Fruit fly (Drosophila melanogaster) whole organism, adult: Measurements from ENCODE around the gene CG32643.

ENCODE experiments used
- CG11617 ChIP-seq: fragments of 200-800 bp; sonication (Bioruptor generic); optimal IDR thresholded peaks from 2 replicates; lab custom pipeline; 2017; ENCODE audit warnings: mild to moderate bottlenecking, missing biosample characterization, missing genetic modification reagents, missing genetic modification characterization
- CG12768 ChIP-seq: fragments of 200-800 bp; sonication (Bioruptor generic); optimal IDR thresholded peaks from 2 replicates; lab custom pipeline; 2017; ENCODE audit warnings: missing biosample characterization, missing genetic modification characterization, mild to moderate bottlenecking, moderate library complexity, missing genetic modification reagents
- CG14711 ChIP-seq: fragments of 200-800 bp; sonication (Bioruptor generic); optimal IDR thresholded peaks from 2 replicates; lab custom pipeline; 2018; ENCODE audit warnings: missing biosample characterization, mild to moderate bottlenecking, missing genetic modification characterization, moderate library complexity
- CG1620 ChIP-seq: fragments of 200-800 bp; sonication (Bioruptor generic); optimal IDR thresholded peaks from 2 replicates; lab custom pipeline; 2016; ENCODE audit warnings: missing biosample characterization, missing genetic modification characterization
- CG33017 ChIP-seq: fragments of 200-800 bp; sonication (Bioruptor generic); optimal IDR thresholded peaks from 2 replicates; lab custom pipeline; 2018; ENCODE audit warnings: missing biosample characterization, mild to moderate bottlenecking, missing genetic modification characterization, moderate library complexity
- CG5204 ChIP-seq: fragments of 200-800 bp; sonication (Bioruptor generic); optimal IDR thresholded peaks from 2 replicates; lab custom pipeline; 2016; ENCODE audit warnings: missing biosample characterization, missing genetic modification characterization
- CG7045 ChIP-seq: fragments of 200-800 bp; sonication (Bioruptor generic); optimal IDR thresholded peaks from 2 replicates; lab custom pipeline; 2017; ENCODE audit warnings: missing biosample characterization, mild to moderate bottlenecking, missing genetic modification characterization
- CG7101 ChIP-seq: fragments of 200-800 bp; sonication (Bioruptor generic); optimal IDR thresholded peaks from 2 replicates; lab custom pipeline; 2018; ENCODE audit warnings: missing biosample characterization, mild to moderate bottlenecking, missing genetic modification characterization, moderate library complexity
- Clk ChIP-seq: fragments of 200-800 bp; sonication (Bioruptor generic); optimal IDR thresholded peaks from 2 replicates; lab custom pipeline; 2017; ENCODE audit warnings: missing biosample characterization, missing genetic modification characterization
- Crg-1 ChIP-seq: fragments of 200-800 bp; sonication (Bioruptor generic); optimal IDR thresholded peaks from 2 replicates; lab custom pipeline; 2016; ENCODE audit warnings: missing biosample characterization, missing genetic modification characterization
- Hr96 ChIP-seq: fragments of 200-800 bp; sonication (Bioruptor generic); optimal IDR thresholded peaks from 2 replicates; lab custom pipeline; 2016; ENCODE audit warnings: missing biosample characterization, missing genetic modification characterization
- Mnt ChIP-seq: fragments of 200-800 bp; sonication (Bioruptor generic); optimal IDR thresholded peaks from 2 replicates; lab custom pipeline; 2016; ENCODE audit warnings: missing biosample characterization, mild to moderate bottlenecking, missing genetic modification characterization
- bab1 ChIP-seq: fragments of 200-800 bp; sonication (Bioruptor generic); optimal IDR thresholded peaks from 3 replicates; lab custom pipeline; 2019; ENCODE audit warnings: missing biosample characterization, mild to moderate bottlenecking, missing genetic modification characterization, moderate library complexity
- cic ChIP-seq: fragments of 200-800 bp; sonication (Bioruptor generic); optimal IDR thresholded peaks from 2 replicates; lab custom pipeline; 2017; ENCODE audit warnings: missing biosample characterization, mild to moderate bottlenecking, missing genetic modification characterization, moderate library complexity
- cnc ChIP-seq, 2 experiments: fragments of >200 bp; optimal IDR thresholded peaks; 2 replicates each; lab custom pipeline; 2017
- kay ChIP-seq: fragments of 200-800 bp; sonication (Bioruptor generic); peaks from one replicate; lab custom pipeline; 2016; ENCODE audit warnings: missing biosample characterization, missing genetic modification characterization, borderline replicate concordance
- ovo ChIP-seq: fragments of 200-800 bp; sonication (Bioruptor generic); optimal IDR thresholded peaks from 2 replicates; lab custom pipeline; 2016; ENCODE audit warnings: missing biosample characterization, missing genetic modification characterization
- pad ChIP-seq: fragments of 200-800 bp; sonication (Bioruptor generic); optimal IDR thresholded peaks from 3 replicates; lab custom pipeline; 2017; ENCODE audit warnings: missing biosample characterization, missing genetic modification characterization, mild to moderate bottlenecking, moderate library complexity, missing genetic modification reagents
- tj ChIP-seq: fragments of 200-800 bp; sonication (Bioruptor generic); optimal IDR thresholded peaks from 3 replicates; lab custom pipeline; 2017; ENCODE audit warnings: missing biosample characterization, mild to moderate bottlenecking, missing genetic modification characterization, moderate library complexity
- toe ChIP-seq: fragments of 200-800 bp; sonication (Bioruptor generic); optimal IDR thresholded peaks from 2 replicates; lab custom pipeline; 2016; ENCODE audit warnings: missing biosample characterization, missing genetic modification characterization

CG32643 gene

dm6 chrX:12984224-12984623 is at the start of gene CG32643:
Gene CG32643 (plus strand): TSS chrX:12984524.
- TF ChIP-seq CG7045 (GFP tag; lab: Kevin White, UChicago) (no peak), tj (GFP tag; lab: Kevin White, UChicago) (peak; percentile 1), CG11617 (GFP tag; lab: Kevin White, UChicago) (no peak)

DNA sequence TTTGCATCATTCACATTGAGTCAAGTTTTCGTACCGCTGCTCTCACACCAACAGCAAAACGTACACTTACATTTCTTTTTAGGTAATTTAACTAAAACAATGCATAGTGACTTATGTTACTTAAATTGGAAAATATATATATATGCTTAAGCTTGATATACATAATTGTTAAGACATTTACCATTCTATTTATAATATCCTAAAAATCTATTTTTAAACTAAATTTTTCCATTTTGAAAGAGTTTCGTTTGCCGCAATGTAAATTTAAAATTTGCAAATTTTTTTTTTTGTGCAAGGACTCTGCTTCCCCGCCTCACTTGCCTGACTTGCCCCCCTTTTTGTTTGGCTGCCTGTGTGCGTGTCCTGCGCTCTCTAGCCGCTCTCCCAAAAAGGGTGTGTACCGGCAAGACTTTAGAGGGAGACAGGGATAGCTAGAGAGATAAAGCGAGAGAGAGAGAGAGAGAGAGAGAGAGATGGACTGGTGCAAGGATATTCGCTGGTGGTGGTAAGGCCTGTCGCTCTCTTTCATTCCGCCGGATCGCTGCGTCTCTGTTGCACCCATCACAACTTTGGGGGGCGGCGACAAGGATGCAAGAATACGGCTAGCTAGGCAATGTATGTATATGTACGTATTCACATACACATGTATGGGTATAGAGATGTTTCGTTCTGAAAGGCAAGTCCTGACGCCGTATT is 46.4 kb upstream of the CG32643 start:
- no peak for TF ChIP-seq bab1 (GFP tag; lab: Kevin White, UChicago)
- TF ChIP-seq Mnt (GFP tag; lab: Kevin White, UChicago), result no peak
- no peak for TF ChIP-seq CG12768 (GFP tag; lab: Kevin White, UChicago)
- no peak for TF ChIP-seq CG1620
- TF ChIP-seq CG14711, result peak; percentile 13
- TF ChIP-seq Crg-1 (GFP tag; lab: Kevin White, UChicago), result no peak
- TF ChIP-seq cic (GFP tag; lab: Kevin White, UChicago), result no peak
- no peak for TF ChIP-seq pad (GFP tag; lab: Kevin White, UChicago)
- TF ChIP-seq CG5204, result no peak
- TF ChIP-seq CG33017 (tag; lab: Kevin White, UChicago), result peak; percentile 14
- TF ChIP-seq CG7101 (tag; lab: Kevin White, UChicago), result peak; percentile 44
- TF ChIP-seq tj (GFP tag; lab: Kevin White, UChicago), result no peak
- TF ChIP-seq CG11617 (GFP tag; lab: Kevin White, UChicago), result no peak
- no peak for TF ChIP-seq ovo
- TF ChIP-seq CG7045 (GFP tag; lab: Kevin White, UChicago), result no peak
- TF ChIP-seq cnc (optimal IDR thresholded peaks at IDR 0.05; lab: Kevin White, UChicago), result no peak
- no peak for TF ChIP-seq Clk (GFP tag; lab: Kevin White, UChicago)
- TF ChIP-seq toe, result no peak
- peak; percentile 35 for TF ChIP-seq kay
- TF ChIP-seq Hr96 (GFP tag; lab: Kevin White, UChicago), result no peak

- no peak for TF ChIP-seq CG1620
- TF ChIP-seq kay, result no peak
- no peak for TF ChIP-seq CG12768 (GFP tag; lab: Kevin White, UChicago)
- no peak for TF ChIP-seq CG33017 (tag; lab: Kevin White, UChicago)
- no peak for TF ChIP-seq CG7045 (GFP tag; lab: Kevin White, UChicago)
- TF ChIP-seq cnc (optimal IDR thresholded peaks at IDR 0.05; lab: Kevin White, UChicago), result no peak
- no peak for TF ChIP-seq bab1 (GFP tag; lab: Kevin White, UChicago)
- no peak for TF ChIP-seq ovo
These were observed 45.3 kb upstream of the CG32643 start for dm6 chrX:12939021-12939420.

DNA sequence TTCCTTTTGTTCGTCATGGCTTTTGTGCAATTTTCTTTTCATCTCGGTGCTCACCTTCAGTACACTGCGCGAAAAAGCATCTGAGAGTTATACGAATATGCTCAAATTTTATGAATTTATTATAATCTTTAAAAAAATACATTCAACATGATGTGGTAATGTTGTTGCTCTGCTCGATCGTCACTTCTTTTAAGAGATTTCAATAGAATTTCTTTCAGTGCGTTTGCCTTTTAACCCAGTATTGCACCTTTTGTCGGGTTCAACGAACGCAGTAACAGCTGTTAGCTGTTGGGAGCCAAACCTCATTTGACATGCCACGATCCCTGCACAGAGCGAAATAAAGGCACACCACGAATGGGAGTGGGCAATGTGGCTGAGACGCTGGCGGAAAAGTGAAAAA is 44.4 kb upstream of the CG32643 start:
- TF ChIP-seq bab1 (GFP tag; lab: Kevin White, UChicago) (no peak), CG14711 (no peak), Clk (GFP tag; lab: Kevin White, UChicago) (no peak), Hr96 (GFP tag; lab: Kevin White, UChicago) (no peak), ovo (no peak), CG7045 (GFP tag; lab: Kevin White, UChicago) (no peak), CG1620 (no peak)

DNA sequence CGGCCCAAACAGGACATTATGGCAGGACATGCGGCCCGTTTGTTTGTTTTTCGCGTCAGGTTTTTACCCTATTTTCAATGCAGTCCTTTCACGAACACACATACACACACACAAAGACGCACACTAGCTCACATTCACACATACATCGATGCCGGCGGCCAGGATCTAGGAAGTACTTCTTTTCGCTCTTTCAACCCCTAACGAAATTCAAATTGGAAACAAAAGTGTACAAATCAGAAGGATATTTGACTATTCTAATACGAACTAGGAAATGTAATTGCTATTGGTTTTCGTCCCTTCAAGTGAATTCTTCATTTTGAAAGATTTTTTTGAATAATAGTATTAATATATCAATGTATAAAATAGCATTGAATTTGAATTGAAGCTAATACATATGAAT is 43.9 kb upstream of the CG32643 start:
- no peak for TF ChIP-seq CG7045 (GFP tag; lab: Kevin White, UChicago)
- no peak for TF ChIP-seq pad (GFP tag; lab: Kevin White, UChicago)
- TF ChIP-seq Crg-1 (GFP tag; lab: Kevin White, UChicago), result no peak
- TF ChIP-seq kay, result no peak
- TF ChIP-seq Hr96 (GFP tag; lab: Kevin White, UChicago), result no peak
- no peak for TF ChIP-seq CG1620
- no peak for TF ChIP-seq Clk (GFP tag; lab: Kevin White, UChicago)
- TF ChIP-seq CG12768 (GFP tag; lab: Kevin White, UChicago), result no peak
- TF ChIP-seq ovo, result no peak
- no peak for TF ChIP-seq bab1 (GFP tag; lab: Kevin White, UChicago)
- no peak for TF ChIP-seq CG7101 (tag; lab: Kevin White, UChicago)

dm6 chrX:12947670-12948069 is 36.7 kb upstream of the CG32643 start:
- no peak for TF ChIP-seq kay
- no peak for TF ChIP-seq CG1620
- TF ChIP-seq CG7045 (GFP tag; lab: Kevin White, UChicago), result no peak
- no peak for TF ChIP-seq Hr96 (GFP tag; lab: Kevin White, UChicago)
- TF ChIP-seq Mnt (GFP tag; lab: Kevin White, UChicago), result no peak
- no peak for TF ChIP-seq ovo
- TF ChIP-seq cnc (optimal IDR thresholded peaks at IDR 0.05; lab: Kevin White, UChicago), result no peak
- no peak for TF ChIP-seq CG12768 (GFP tag; lab: Kevin White, UChicago)
- no peak for TF ChIP-seq bab1 (GFP tag; lab: Kevin White, UChicago)
- TF ChIP-seq CG7101 (tag; lab: Kevin White, UChicago), result no peak
- no peak for TF ChIP-seq tj (GFP tag; lab: Kevin White, UChicago)
- TF ChIP-seq CG5204, result no peak
- TF ChIP-seq cic (GFP tag; lab: Kevin White, UChicago), result no peak
- no peak for TF ChIP-seq toe
- no peak for TF ChIP-seq Clk (GFP tag; lab: Kevin White, UChicago)
- TF ChIP-seq pad (GFP tag; lab: Kevin White, UChicago), result no peak
- no peak for TF ChIP-seq CG11617 (GFP tag; lab: Kevin White, UChicago)
